Fruit fly (Drosophila melanogaster): ENCODE data around the gene dos.

The dos gene

dm6 chr3L:2632048-2632762, 43.0 kb downstream of the dos start:
- TF ChIP-seq CTCF (optimal IDR thresholded peaks at IDR 0.05), result no peak
- no peak for TF ChIP-seq CG8478 (optimal IDR thresholded peaks at IDR 0.05)

- TF ChIP-seq CTCF (optimal IDR thresholded peaks at IDR 0.05), result no peak
- TF ChIP-seq CG8478 (optimal IDR thresholded peaks at IDR 0.05), result no peak
Observed at dm6 chr3L:2632763-2633100, 43.5 kb downstream of the dos start.

DNA sequence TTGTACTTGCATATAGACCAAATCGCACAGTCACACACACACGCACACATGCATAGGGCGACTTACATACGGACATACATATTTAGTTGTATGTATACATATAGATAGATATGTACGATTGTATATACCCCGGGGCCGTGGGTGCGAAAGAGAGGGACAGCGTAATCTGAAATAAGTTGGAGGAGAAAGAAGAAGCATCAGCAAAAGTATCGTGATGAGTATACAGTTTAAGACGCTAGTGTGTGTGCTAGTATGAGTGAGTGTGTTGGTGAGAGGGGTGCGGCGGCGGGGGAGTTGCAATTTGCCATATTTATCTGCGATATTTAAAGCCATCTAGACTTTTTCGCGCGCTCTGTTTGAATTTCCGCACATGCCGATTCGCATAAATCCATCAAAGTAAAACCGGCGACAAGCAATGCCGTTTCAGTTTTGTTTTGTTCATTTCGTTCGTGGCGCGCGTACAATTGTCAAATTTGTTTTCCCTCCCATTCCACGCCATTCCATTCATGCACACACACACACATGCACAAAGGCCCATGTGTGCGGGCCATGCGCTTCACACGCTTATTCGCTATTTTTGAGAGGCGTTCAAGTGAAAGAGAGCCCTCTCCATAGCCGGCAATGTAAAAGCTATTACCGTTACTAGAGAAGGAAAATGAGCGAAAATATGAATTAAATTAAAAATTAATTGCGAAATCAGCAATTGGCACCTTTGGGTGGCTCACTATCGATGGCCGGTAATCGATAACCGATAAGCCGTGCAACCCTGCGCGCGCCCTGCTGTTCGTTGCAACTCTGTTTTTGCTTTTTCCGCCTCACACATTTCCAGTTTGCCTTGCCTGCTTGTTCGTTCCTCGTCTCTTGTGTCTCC, 46.0 kb downstream of the dos start:
- TF ChIP-seq CTCF (optimal IDR thresholded peaks at IDR 0.05), result no peak
- TF ChIP-seq CG8478 (optimal IDR thresholded peaks at IDR 0.05), result no peak

DNA sequence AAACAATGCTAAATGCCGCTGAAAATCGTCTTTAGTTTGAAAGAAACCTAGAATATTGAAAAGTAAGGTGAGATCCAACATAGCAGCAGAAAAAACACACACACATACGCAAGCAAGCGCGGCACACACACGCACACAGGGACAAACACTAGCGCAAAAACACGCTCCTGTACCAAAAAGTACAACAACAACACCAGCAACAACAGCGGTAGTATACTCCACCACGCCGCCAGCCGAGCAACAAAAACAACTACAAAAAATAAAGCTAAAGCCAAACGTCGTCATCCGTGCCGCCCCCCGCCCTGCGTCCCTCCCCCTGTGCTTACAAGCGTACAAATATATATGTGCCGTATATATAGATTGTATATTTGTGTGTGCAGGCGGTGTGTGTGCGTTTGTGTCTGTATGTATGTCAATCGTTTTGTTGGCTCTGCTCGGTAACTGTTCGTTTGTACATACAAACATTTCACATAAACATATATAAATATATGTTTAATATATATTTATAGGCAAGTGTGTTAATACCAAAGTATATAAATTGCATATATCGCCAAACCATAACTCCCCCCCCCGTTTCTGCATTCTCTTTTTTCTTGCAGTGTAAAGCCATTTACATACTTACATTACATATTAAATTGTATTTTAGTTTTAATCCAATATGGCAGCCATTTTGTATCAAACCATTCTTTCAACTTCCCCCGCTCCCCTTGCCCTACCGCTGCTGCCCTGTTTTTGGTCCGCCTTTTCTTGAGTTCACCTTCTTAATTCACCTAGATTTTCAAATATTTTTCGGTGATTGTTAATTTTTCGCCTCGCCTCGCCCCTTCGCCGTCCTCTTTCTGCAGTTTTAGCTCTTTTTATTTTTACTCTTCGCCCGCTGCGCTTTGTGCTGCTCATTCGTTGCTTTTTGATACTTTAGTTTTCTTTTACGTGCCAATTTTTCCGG, 47.1 kb downstream of the dos start:
- no peak for TF ChIP-seq CG8478 (optimal IDR thresholded peaks at IDR 0.05)
- no peak for TF ChIP-seq CTCF (optimal IDR thresholded peaks at IDR 0.05)

DNA sequence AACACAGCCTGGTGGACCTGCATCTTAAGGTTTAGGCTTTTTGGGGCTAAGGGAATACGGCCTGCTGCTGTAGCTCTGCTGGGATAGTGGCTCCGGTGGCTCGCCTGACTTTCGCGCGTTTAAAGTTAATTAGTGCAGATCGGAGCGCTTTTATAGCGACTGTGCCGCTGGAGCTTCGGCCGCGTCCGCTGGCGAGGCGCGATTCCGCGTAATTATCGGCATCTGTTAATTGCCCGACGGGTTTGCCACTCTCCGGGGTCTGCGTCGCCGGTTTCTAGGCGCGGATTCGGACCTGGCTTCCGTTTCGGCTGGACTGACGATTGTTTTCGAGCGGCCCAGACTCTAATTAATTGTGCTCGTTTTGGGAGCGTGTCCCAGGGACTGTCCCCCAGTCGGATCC, 54.1 kb downstream of the dos start, which contains the start of gene CG14949:
Gene CG14949 (minus strand): TSS at position 101 of the 400 bp plus-strand sequence.
- TF ChIP-seq CG8478 (optimal IDR thresholded peaks at IDR 0.05), result no peak

dm6 chr3L:2645068-2645467, 55.9 kb downstream of the dos start, which contains the start of gene CG1143:
CG1143 (plus strand) TSS chr3L:2645368.
- TF ChIP-seq CTCF (optimal IDR thresholded peaks at IDR 0.05) (no peak), CG8478 (optimal IDR thresholded peaks at IDR 0.05) (no peak)

Measured in S2 (cell line).